Fruit fly (Drosophila melanogaster) whole organism, embryonic: ENCODE results near the gene CG7707.
A peak's percentile ranks its signal among the peaks of the same experiment; 100 is the strongest.

Experiments used
- Ada2b ChIP-seq: fragments of 200-800 bp; sonication (Bioruptor generic); IDR thresholded peaks from 2 replicates; pipeline ENCODE4 v1.3.6; 2022; ENCODE audit warnings: missing biosample characterization, missing genetic modification characterization
- C15 ChIP-seq: fragments of 200-800 bp; sonication (Bioruptor generic); IDR thresholded peaks from 3 replicates; pipeline ENCODE4 v1.3.6; 2022; ENCODE audit warnings: missing biosample characterization, missing genetic modification characterization
- CG11504 ChIP-seq: fragments of 200-800 bp; sonication (Bioruptor generic); optimal IDR thresholded peaks from 3 replicates; lab custom pipeline; 2019; ENCODE audit warnings: missing biosample characterization, mild to moderate bottlenecking, missing genetic modification characterization, moderate library complexity
- CG13287 ChIP-seq: fragments of 200-800 bp; sonication (Bioruptor generic); IDR thresholded peaks from 2 replicates; pipeline ENCODE4 v1.3.6; 2022; ENCODE audit warnings: missing biosample characterization, missing genetic modification characterization; ENCODE audit not compliant: partially characterized antibody
- CG13424 ChIP-seq: fragments of 200-800 bp; sonication (Bioruptor generic); optimal IDR thresholded peaks from 2 replicates; lab custom pipeline; 2019; ENCODE audit warnings: missing biosample characterization, mild to moderate bottlenecking, missing genetic modification characterization, moderate library complexity
- CG1603 ChIP-seq: fragments of 200-800 bp; sonication (Bioruptor generic); optimal IDR thresholded peaks from 2 replicates; lab custom pipeline; 2019; ENCODE audit warnings: missing biosample characterization, mild to moderate bottlenecking, missing genetic modification characterization, moderate library complexity
- CG17612 ChIP-seq: fragments of 200-800 bp; sonication (Bioruptor generic); IDR thresholded peaks from 2 replicates; pipeline ENCODE4 v1.3.6; 2022; ENCODE audit warnings: missing biosample characterization, missing genetic modification characterization
- CG17829 ChIP-seq: fragments of 200-800 bp; optimal IDR thresholded peaks from 2 replicates; lab custom pipeline; 2019; ENCODE audit warnings: missing biosample characterization, mild to moderate bottlenecking, missing genetic modification characterization, moderate library complexity
- CG18262 ChIP-seq: fragments of 200-800 bp; optimal IDR thresholded peaks from 3 replicates; lab custom pipeline; 2019; ENCODE audit warnings: missing biosample characterization, mild to moderate bottlenecking, missing genetic modification characterization, moderate library complexity
- CG2712 ChIP-seq: fragments of 200-800 bp; optimal IDR thresholded peaks from 3 replicates; lab custom pipeline; 2019; ENCODE audit warnings: missing biosample characterization, mild to moderate bottlenecking, missing genetic modification characterization, moderate library complexity
- CG31441 ChIP-seq: fragments of 200-800 bp; sonication (Bioruptor generic); IDR thresholded peaks from 2 replicates; pipeline ENCODE4 v1.3.6; 2022; ENCODE audit warnings: missing biosample characterization, missing genetic modification characterization
- CG3847 ChIP-seq: fragments of 200-800 bp; sonication (Bioruptor generic); IDR thresholded peaks from 2 replicates; pipeline ENCODE4 v1.3.6; 2022; ENCODE audit warnings: missing biosample characterization, missing genetic modification characterization
- CG6689 ChIP-seq: fragments of 200-800 bp; sonication (Bioruptor generic); IDR thresholded peaks from 2 replicates; pipeline ENCODE4 v1.3.6; 2022; ENCODE audit warnings: missing biosample characterization, missing genetic modification characterization
- CG7556 ChIP-seq: fragments of 200-800 bp; sonication (Bioruptor generic); optimal IDR thresholded peaks from 2 replicates; lab custom pipeline; 2017; ENCODE audit warnings: missing biosample characterization, mild to moderate bottlenecking, missing genetic modification characterization
- CG7745 ChIP-seq: fragments of 200-800 bp; sonication (Bioruptor generic); optimal IDR thresholded peaks from 2 replicates; lab custom pipeline; 2018; ENCODE audit warnings: missing biosample characterization, mild to moderate bottlenecking, missing genetic modification characterization, moderate library complexity
- CG7786 ChIP-seq: fragments of 200-800 bp; sonication (Bioruptor generic); optimal IDR thresholded peaks from 2 replicates; lab custom pipeline; 2016; ENCODE audit warnings: missing biosample characterization, missing genetic modification characterization
- CG8478 ChIP-seq: fragments of >200 bp; optimal IDR thresholded peaks from 2 replicates; lab custom pipeline; 2018
- CG8944 ChIP-seq: fragments of 200-800 bp; sonication (Bioruptor generic); optimal IDR thresholded peaks from 3 replicates; lab custom pipeline; 2016; ENCODE audit warnings: missing biosample characterization, missing genetic modification characterization
- CG9727 ChIP-seq: fragments of 200-800 bp; sonication (Bioruptor generic); optimal IDR thresholded peaks from 3 replicates; lab custom pipeline; 2017; ENCODE audit warnings: missing biosample characterization, mild to moderate bottlenecking, missing genetic modification characterization
- CTCF ChIP-seq: fragments of 200-800 bp; sonication (Bioruptor generic); optimal IDR thresholded peaks from 2 replicates; lab custom pipeline; 2017; ENCODE audit warnings: missing biosample characterization, mild to moderate bottlenecking, missing genetic modification characterization, moderate library complexity
- D19A ChIP-seq: fragments of 200-800 bp; optimal IDR thresholded peaks from 3 replicates; lab custom pipeline; 2019; ENCODE audit warnings: missing biosample characterization, mild to moderate bottlenecking, missing genetic modification characterization, moderate library complexity
- Dip3 ChIP-seq: fragments of 200-800 bp; sonication (Bioruptor generic); optimal IDR thresholded peaks from 3 replicates; lab custom pipeline; 2016; ENCODE audit warnings: missing biosample characterization, missing genetic modification characterization
- Ets65A ChIP-seq: fragments of 200-800 bp; sonication (Bioruptor generic); peaks from one replicate; lab custom pipeline; 2016; ENCODE audit warnings: missing biosample characterization, missing genetic modification characterization
- Fer3 ChIP-seq: fragments of 200-800 bp; sonication (Bioruptor generic); optimal IDR thresholded peaks from 2 replicates; lab custom pipeline; 2018; ENCODE audit warnings: missing biosample characterization, mild to moderate bottlenecking, missing genetic modification characterization, moderate library complexity
- Hand ChIP-seq: fragments of 200-800 bp; sonication (Bioruptor generic); optimal IDR thresholded peaks from 2 replicates; lab custom pipeline; 2017; ENCODE audit warnings: mild to moderate bottlenecking, missing biosample characterization, missing genetic modification reagents, missing genetic modification characterization
- Nf-YB ChIP-seq: fragments of 200-800 bp; sonication (Bioruptor generic); optimal IDR thresholded peaks from 3 replicates; lab custom pipeline; 2019; ENCODE audit warnings: missing biosample characterization, mild to moderate bottlenecking, missing genetic modification characterization, moderate library complexity
- Six4 ChIP-seq: fragments of 200-800 bp; sonication (Bioruptor generic); optimal IDR thresholded peaks from 2 replicates; lab custom pipeline; 2016; ENCODE audit warnings: missing biosample characterization, missing genetic modification characterization
- Sox102F ChIP-seq: fragments of 200-800 bp; sonication (Bioruptor generic); optimal IDR thresholded peaks from 2 replicates; lab custom pipeline; 2018; ENCODE audit warnings: missing biosample characterization, mild to moderate bottlenecking, missing genetic modification characterization, moderate library complexity
- Trl ChIP-seq, 3 experiments: fragments of >200 bp in 2 of 3; fragments of 200-800 bp in 1 of 3; sonication (Bioruptor generic) in 1 of 3; optimal IDR thresholded peaks; 2 replicates in 1 of 3; 3 replicates in 2 of 3; lab custom pipeline; 2016 to 2017; ENCODE audit warnings: missing biosample characterization in 1 of 3, missing genetic modification characterization in 1 of 3
- Xbp1 ChIP-seq: fragments of 200-800 bp; sonication (Bioruptor generic); optimal IDR thresholded peaks from 3 replicates; lab custom pipeline; 2016; ENCODE audit warnings: missing biosample characterization, mild to moderate bottlenecking, missing genetic modification characterization
- bsh ChIP-seq, 2 experiments: fragments of 200-800 bp; sonication (Bioruptor generic); optimal IDR thresholded peaks; 2 replicates each; lab custom pipeline; 2017 to 2018; ENCODE audit warnings: mild to moderate bottlenecking in 2 of 2, missing biosample characterization in 2 of 2, missing genetic modification characterization in 2 of 2, moderate library complexity in 1 of 2
- chm ChIP-seq: fragments of 200-800 bp; sonication (Bioruptor generic); IDR thresholded peaks from 2 replicates; pipeline ENCODE4 v1.3.6; 2022; ENCODE audit warnings: missing biosample characterization, missing genetic modification characterization
- ci ChIP-seq: fragments of 200-800 bp; sonication (Bioruptor generic); IDR thresholded peaks from 3 replicates; pipeline ENCODE4 v1.3.6; 2022; ENCODE audit warnings: missing biosample characterization, missing genetic modification characterization
- croc ChIP-seq: fragments of 200-800 bp; sonication (Bioruptor generic); conservative IDR thresholded peaks from 3 replicates; pipeline ENCODE4 v1.3.6; 2022; ENCODE audit warnings: missing biosample characterization, missing genetic modification characterization
- dmrt99B ChIP-seq: fragments of 200-800 bp; sonication (Bioruptor generic); optimal IDR thresholded peaks from 2 replicates; lab custom pipeline; 2018; ENCODE audit warnings: missing biosample characterization, mild to moderate bottlenecking, missing genetic modification characterization, moderate library complexity
- ems ChIP-seq: fragments of 200-800 bp; sonication (Bioruptor generic); optimal IDR thresholded peaks from 3 replicates; lab custom pipeline; 2016; ENCODE audit warnings: missing biosample characterization, missing genetic modification characterization
- fd96Cb ChIP-seq: fragments of 200-800 bp; sonication (Bioruptor generic); optimal IDR thresholded peaks from 2 replicates; lab custom pipeline; 2018; ENCODE audit warnings: missing biosample characterization, mild to moderate bottlenecking, missing genetic modification characterization, moderate library complexity
- gem ChIP-seq: fragments of 200-800 bp; sonication (Bioruptor generic); optimal IDR thresholded peaks from 2 replicates; lab custom pipeline; 2019; ENCODE audit warnings: missing biosample characterization, mild to moderate bottlenecking, missing genetic modification characterization, moderate library complexity
- gfzf ChIP-seq: fragments of 200-800 bp; sonication (Bioruptor generic); optimal IDR thresholded peaks from 2 replicates; lab custom pipeline; 2016; ENCODE audit warnings: missing biosample characterization, mild to moderate bottlenecking, missing genetic modification characterization, moderate library complexity
- odd ChIP-seq: fragments of 200-800 bp; sonication (Bioruptor generic); optimal IDR thresholded peaks from 2 replicates; lab custom pipeline; 2017; ENCODE audit warnings: missing biosample characterization, mild to moderate bottlenecking, missing genetic modification characterization
- p53 ChIP-seq: fragments of 200-800 bp; sonication (Bioruptor generic); optimal IDR thresholded peaks from 2 replicates; lab custom pipeline; 2016; ENCODE audit warnings: missing biosample characterization, missing genetic modification characterization
- psq ChIP-seq: fragments of 200-800 bp; sonication (Bioruptor generic); optimal IDR thresholded peaks from 2 replicates; lab custom pipeline; 2017; ENCODE audit warnings: missing biosample characterization, missing genetic modification characterization
- pzg ChIP-seq: fragments of 200-800 bp; sonication (Bioruptor generic); optimal IDR thresholded peaks from 3 replicates; lab custom pipeline; 2018; ENCODE audit warnings: missing biosample characterization, mild to moderate bottlenecking, missing genetic modification characterization, moderate library complexity
- row ChIP-seq: fragments of 200-800 bp; sonication (Bioruptor generic); IDR thresholded peaks from 3 replicates; pipeline ENCODE4 v1.3.6; 2022; ENCODE audit warnings: missing biosample characterization, missing genetic modification characterization
- sisA ChIP-seq: fragments of 200-800 bp; sonication (Bioruptor generic); IDR thresholded peaks from 2 replicates; pipeline ENCODE4 v1.3.6; 2022; ENCODE audit warnings: missing biosample characterization, missing genetic modification characterization
- sob ChIP-seq: fragments of 200-800 bp; sonication (Bioruptor generic); IDR thresholded peaks from 2 replicates; pipeline ENCODE4 v1.3.6; 2022; ENCODE audit warnings: missing biosample characterization, missing genetic modification characterization
- tap ChIP-seq: fragments of 200-800 bp; optimal IDR thresholded peaks from 3 replicates; lab custom pipeline; 2019; ENCODE audit warnings: missing biosample characterization, mild to moderate bottlenecking, missing genetic modification characterization, moderate library complexity
- tin ChIP-seq: fragments of 200-800 bp; sonication (Bioruptor generic); optimal IDR thresholded peaks from 3 replicates; lab custom pipeline; 2016; ENCODE audit warnings: missing biosample characterization, missing genetic modification characterization
- unc-4 ChIP-seq: fragments of 200-800 bp; sonication (Bioruptor generic); IDR thresholded peaks from 2 replicates; pipeline ENCODE4 v1.3.6; 2022; ENCODE audit warnings: missing biosample characterization, missing genetic modification characterization; ENCODE audit not compliant: partially characterized antibody
- unpg ChIP-seq: fragments of 200-800 bp; sonication (Bioruptor generic); optimal IDR thresholded peaks from 3 replicates; lab custom pipeline; 2018; ENCODE audit warnings: missing biosample characterization, mild to moderate bottlenecking, missing genetic modification characterization, moderate library complexity
- zen ChIP-seq: fragments of 200-800 bp; sonication (Bioruptor generic); optimal IDR thresholded peaks from 3 replicates; lab custom pipeline; 2018; ENCODE audit warnings: missing biosample characterization, mild to moderate bottlenecking, missing genetic modification characterization, moderate library complexity
- zfh1 ChIP-seq: fragments of 200-800 bp; sonication (Bioruptor generic); IDR thresholded peaks from 3 replicates; pipeline ENCODE4 v1.3.6; 2022; ENCODE audit warnings: missing biosample characterization, missing genetic modification characterization

Gene CG7707

dm6 chr3L:17209402-17209801 lies 33.8 kb upstream of the CG7707 start (continued):
- TF ChIP-seq tin = peak; percentile 2
- peak; percentile 1 for TF ChIP-seq CG7556 (GFP tag; lab: Kevin White, UChicago)
- TF ChIP-seq D19A (tag; lab: Kevin White, UChicago) = peak; percentile 9
- no peak for TF ChIP-seq CG17829
- TF ChIP-seq gem (tag; lab: Kevin White, UChicago) = peak; percentile 56
- TF ChIP-seq CG13424 (tag; lab: Kevin White, UChicago) = peak; percentile 25
- TF ChIP-seq CG2712 (tag; lab: Kevin White, UChicago) = peak; percentile 30
- TF ChIP-seq sob (GFP tag; lab: Robert Waterston, UW) = peak; percentile 7; the same call in 1 of the 2 replicates
- TF ChIP-seq Sox102F = peak; percentile 35
- TF ChIP-seq CG3847 = 0 out of 2 replicates have a peak, but pooled peaks have one; percentile 10
- peak; percentile 32 for TF ChIP-seq dmrt99B (tag; lab: Kevin White, UChicago)
- no peak for TF ChIP-seq gfzf (GFP tag; lab: Kevin White, UChicago)
- TF ChIP-seq zen (tag; lab: Kevin White, UChicago) = peak; percentile 47
- peak; percentile 26; the same call in 1 of the 3 replicates for TF ChIP-seq row
- TF ChIP-seq CG1603 (tag; lab: Kevin White, UChicago) = peak; percentile 30
- TF ChIP-seq p53 (GFP tag; lab: Kevin White, UChicago) = no peak
- TF ChIP-seq Ada2b (GFP tag; lab: Robert Waterston, UW) = 0 out of 2 replicates have a peak, but pooled peaks have one; percentile 10
- no peak for TF ChIP-seq chm (GFP tag; lab: Robert Waterston, UW)
- TF ChIP-seq ci (GFP tag; lab: Robert Waterston, UW) = peak; percentile 66; the same call in 2 of the 3 replicates
- TF ChIP-seq CG11504 (tag; lab: Kevin White, UChicago) = peak; percentile 52
- TF ChIP-seq unpg (GFP tag; lab: Kevin White, UChicago) = peak; percentile 15
- TF ChIP-seq CG17612 (GFP tag; lab: Robert Waterston, UW) = no peak
- no peak for TF ChIP-seq CG18262 (tag; lab: Kevin White, UChicago)
- TF ChIP-seq zfh1 (GFP tag; lab: Robert Waterston, UW) = 0 out of 3 replicates have a peak, but pooled peaks have one; percentile 37
- 0 out of 2 replicates have a peak, but pooled peaks have one; percentile 35 for TF ChIP-seq CG31441 (GFP tag; lab: Robert Waterston, UW)
- TF ChIP-seq CG8478 (lab: Kevin White, UChicago) = no peak
- peak; percentile 4 for TF ChIP-seq tap (tag; lab: Kevin White, UChicago)
- TF ChIP-seq CG9727 (GFP tag; lab: Kevin White, UChicago) = peak; percentile 28
- TF ChIP-seq CG7745 (tag; lab: Kevin White, UChicago) = no peak
- TF ChIP-seq ems (GFP tag; lab: Kevin White, UChicago) = no peak
- TF ChIP-seq fd96Cb (tag; lab: Kevin White, UChicago) = peak; percentile 10
- TF ChIP-seq Dip3 (GFP tag; lab: Kevin White, UChicago) = no peak
- TF ChIP-seq Fer3 (tag; lab: Kevin White, UChicago) = peak; percentile 9
- no peak for TF ChIP-seq psq (GFP tag; lab: Kevin White, UChicago)
- peak; percentile 84 for TF ChIP-seq Ets65A (GFP tag; lab: Kevin White, UChicago)
- TF ChIP-seq CG6689 = 0 out of 2 replicates have a peak, but pooled peaks have one; percentile 18
- peak; percentile 12 for TF ChIP-seq Xbp1 (GFP tag; lab: Kevin White, UChicago)
- TF ChIP-seq sisA = peak; percentile 12; the same call in 1 of the 2 replicates

DNA sequence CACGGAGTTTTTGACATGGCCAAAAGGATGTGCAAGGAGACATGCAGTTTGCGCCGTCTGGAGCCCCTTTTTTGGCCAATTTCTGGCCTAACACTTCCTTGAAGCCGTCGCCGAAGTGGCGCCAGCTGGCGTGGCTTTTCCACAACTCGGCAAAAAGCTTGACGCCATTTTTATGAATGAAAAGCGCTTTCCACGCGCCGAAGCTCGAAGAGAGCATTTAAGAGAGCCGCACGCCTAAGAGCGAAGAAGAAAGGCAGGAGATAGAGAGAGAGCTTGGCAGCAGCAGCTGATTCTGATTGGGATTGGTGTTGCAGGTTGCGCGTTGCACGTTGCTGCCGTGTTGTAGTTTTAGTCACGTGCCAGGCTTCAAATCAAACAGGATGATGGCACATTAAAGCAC lies 31.7 kb upstream of the CG7707 start:
- peak; percentile 64 to 69 for TF ChIP-seq Trl (optimal IDR thresholded peaks at IDR 0.05; lab: Kevin White, UChicago)
- no peak for TF ChIP-seq Trl (GFP tag; optimal IDR thresholded peaks at IDR 0.05; lab: Kevin White, UChicago)
- TF ChIP-seq Six4 (GFP tag; lab: Kevin White, UChicago) = no peak
- TF ChIP-seq pzg (GFP tag; lab: Kevin White, UChicago) = no peak
- no peak for TF ChIP-seq C15 (GFP tag; lab: Robert Waterston, UW)
- TF ChIP-seq odd (GFP tag; lab: Kevin White, UChicago) = no peak
- TF ChIP-seq Hand (GFP tag; lab: Kevin White, UChicago) = no peak
- TF ChIP-seq CTCF (GFP tag; lab: Kevin White, UChicago) = peak; percentile 92
- no peak for TF ChIP-seq CG8944
- TF ChIP-seq CG7786 (GFP tag; lab: Kevin White, UChicago) = no peak
- TF ChIP-seq bsh (GFP tag; optimal IDR thresholded peaks at IDR 0.05; lab: Kevin White, UChicago) = no peak
- TF ChIP-seq p53 (GFP tag; lab: Kevin White, UChicago) = no peak
- TF ChIP-seq unc-4 (GFP tag; lab: Robert Waterston, UW) = 0 out of 2 replicates have a peak, but pooled peaks have one; percentile 22
- TF ChIP-seq CG13287 (GFP tag; lab: Robert Waterston, UW) = peak; percentile 18; the same call in 1 of the 2 replicates
- TF ChIP-seq Nf-YB (GFP tag; lab: Kevin White, UChicago) = no peak
- no peak for TF ChIP-seq croc (GFP tag; lab: Robert Waterston, UW)
